Worm (Caenorhabditis elegans): ENCODE results near the gene F46F3.3.

F46F3.3 gene

DNA sequence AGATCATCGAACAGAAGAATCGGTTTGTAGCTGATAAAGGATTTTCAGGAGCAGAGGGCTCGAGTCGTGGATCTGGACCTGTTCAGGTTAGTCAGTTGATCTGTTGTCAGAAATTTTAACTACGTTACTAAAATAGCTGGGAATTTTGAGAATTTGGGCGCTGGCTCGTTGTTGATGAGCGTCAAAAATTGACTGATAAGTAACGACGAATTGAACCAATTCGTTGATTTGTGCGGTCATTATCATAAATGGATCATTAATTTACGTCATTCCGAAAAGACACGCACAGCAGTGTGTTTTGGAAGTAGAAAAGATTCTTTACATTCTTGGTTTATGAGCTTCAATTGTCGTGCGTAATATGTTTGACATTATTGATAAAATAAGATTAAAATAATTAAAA, 19.5 kb upstream of the F46F3.3 start:
- TF ChIP-seq dao-5 (tag; optimal IDR thresholded peaks at IDR 0.05) (no peak), W03F9.2 (tag; optimal IDR thresholded peaks at IDR 0.05) (no peak), him-1 (tag; optimal IDR thresholded peaks at IDR 0.05) (no peak)

DNA sequence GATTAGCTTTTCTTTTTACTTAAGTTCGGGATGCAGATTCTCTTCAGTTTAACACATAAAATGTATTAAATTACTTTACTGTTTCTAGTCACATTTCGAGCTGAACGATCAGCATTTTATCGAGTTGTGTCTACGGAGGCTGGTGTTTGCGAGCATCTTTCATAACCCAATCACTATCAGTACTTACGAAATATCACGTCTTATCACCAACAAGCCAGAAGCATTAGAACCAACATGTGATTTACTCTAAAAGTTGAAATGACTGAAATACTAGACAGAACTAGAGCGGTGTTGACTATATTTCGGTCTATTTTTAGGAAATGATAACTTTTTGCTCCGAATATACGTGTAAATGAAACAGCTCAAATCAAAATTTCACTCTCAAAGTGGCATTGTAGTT, 18.8 kb upstream of the F46F3.3 start:
- TF ChIP-seq dao-5 (tag; optimal IDR thresholded peaks at IDR 0.05), result no peak
- TF ChIP-seq him-1 (tag; optimal IDR thresholded peaks at IDR 0.05), result no peak
- TF ChIP-seq W03F9.2 (tag; optimal IDR thresholded peaks at IDR 0.05), result no peak

DNA sequence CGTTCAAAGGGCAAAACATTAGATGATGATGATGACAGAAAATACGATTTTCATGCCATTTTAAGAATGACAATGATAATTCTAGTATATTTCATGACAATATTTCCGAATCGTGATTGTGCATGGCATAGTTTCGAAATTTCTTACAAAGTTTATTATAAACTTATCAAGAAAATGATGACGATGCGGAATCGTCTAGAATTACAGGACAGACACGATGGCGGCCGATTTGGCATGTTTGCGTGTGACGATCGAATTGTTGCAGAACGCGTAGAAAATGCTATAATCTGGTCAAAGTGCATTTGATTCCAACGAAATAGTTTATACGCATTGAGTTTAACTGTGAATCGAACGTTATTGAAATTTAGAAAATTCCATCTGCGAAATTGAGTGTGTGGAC, 18.0 kb upstream of the F46F3.3 start:
- no peak for TF ChIP-seq him-1 (tag; optimal IDR thresholded peaks at IDR 0.05)
- no peak for TF ChIP-seq W03F9.2 (tag; optimal IDR thresholded peaks at IDR 0.05)
- TF ChIP-seq dao-5 (tag; optimal IDR thresholded peaks at IDR 0.05), result no peak

DNA sequence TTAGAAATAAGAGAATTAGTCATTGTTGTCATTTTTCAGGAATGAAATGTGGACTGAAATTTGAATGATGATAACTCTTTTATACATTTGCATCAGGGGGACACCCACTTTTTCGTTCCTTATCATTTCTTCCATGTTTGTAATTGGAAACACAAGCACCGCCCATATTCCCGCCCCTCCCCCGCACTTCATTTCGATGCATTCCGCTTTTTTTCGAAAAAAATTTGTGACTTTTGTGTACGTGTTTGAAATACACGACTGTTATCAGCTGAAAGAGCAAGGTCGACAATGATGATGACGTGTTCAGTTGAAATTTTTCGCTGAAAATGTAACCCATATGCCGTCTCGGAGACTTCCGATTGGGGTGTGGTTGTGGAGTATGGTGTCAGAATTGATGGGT, 16.6 kb upstream of the F46F3.3 start, which contains the start of gene zip-10:
TSS of gene zip-10 (minus strand) at position 43 of the 400 bp plus-strand sequence.
- no peak for TF ChIP-seq W03F9.2 (tag; optimal IDR thresholded peaks at IDR 0.05)
- no peak for TF ChIP-seq dao-5 (tag; optimal IDR thresholded peaks at IDR 0.05)

DNA sequence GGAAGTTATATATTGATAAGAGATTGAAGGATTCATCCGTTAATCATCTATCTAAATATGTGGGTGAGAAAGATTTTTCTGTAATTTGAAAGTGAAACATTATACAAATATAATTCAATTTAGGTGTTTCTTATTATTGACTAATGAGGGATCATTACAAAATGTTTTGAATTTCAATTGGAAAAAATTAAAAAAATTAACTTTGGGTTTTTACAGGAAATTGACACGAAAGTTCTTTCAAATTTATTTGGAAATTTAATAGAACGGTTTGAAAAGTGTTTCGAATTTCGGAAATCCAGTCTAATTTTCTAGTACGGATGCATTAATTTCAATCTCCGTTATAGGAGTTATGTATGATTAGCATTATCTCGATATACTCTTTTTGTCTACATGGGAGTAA, 14.2 kb upstream of the F46F3.3 start:
- TF ChIP-seq W03F9.2 (tag; optimal IDR thresholded peaks at IDR 0.05) (no peak), him-1 (tag; optimal IDR thresholded peaks at IDR 0.05) (no peak), dao-5 (tag; optimal IDR thresholded peaks at IDR 0.05) (no peak)

DNA sequence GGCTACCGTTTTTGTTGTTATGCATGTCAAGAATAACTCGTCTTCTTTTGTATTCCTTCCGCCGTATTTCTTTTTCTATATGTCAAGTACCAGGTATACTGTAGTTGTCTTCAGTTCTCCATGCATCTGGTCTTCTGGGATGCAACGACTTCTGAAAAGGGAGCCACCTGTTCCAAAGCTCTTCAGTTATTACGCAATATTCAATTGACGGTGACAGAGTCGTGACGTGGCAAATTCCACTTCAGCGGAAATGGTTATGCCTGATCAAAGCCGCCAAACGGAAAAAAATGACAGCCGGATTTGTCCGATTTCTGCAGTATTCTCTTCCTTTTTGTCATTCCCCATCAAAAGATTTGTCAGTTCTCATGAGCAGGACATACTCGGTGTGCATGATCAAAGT, 10.8 kb upstream of the F46F3.3 start:
- TF ChIP-seq W03F9.2 (tag; optimal IDR thresholded peaks at IDR 0.05) (no peak), dao-5 (tag; optimal IDR thresholded peaks at IDR 0.05) (no peak), him-1 (tag; optimal IDR thresholded peaks at IDR 0.05) (no peak)

DNA sequence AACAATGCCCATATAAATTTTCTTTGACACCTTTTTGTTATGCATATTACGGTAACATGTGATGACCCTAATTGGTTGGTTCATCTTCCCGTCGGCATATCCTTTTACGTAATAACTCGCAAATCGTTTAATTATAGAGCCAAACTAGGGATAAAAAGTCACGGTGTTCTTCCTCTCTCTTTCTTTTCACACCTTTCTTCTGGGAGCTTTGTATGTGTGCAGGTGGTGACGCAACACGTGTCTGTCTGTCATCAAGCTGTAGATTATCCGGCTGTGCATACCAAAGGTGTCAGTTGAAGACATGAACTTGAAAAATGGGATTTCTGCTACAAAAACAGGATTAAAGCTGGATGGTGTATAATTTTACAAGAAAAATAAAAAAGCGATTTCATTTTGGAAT, 6.7 kb upstream of the F46F3.3 start:
- TF ChIP-seq dao-5 (tag; optimal IDR thresholded peaks at IDR 0.05) (no peak), him-1 (tag; optimal IDR thresholded peaks at IDR 0.05) (no peak), W03F9.2 (tag; optimal IDR thresholded peaks at IDR 0.05) (no peak)

DNA sequence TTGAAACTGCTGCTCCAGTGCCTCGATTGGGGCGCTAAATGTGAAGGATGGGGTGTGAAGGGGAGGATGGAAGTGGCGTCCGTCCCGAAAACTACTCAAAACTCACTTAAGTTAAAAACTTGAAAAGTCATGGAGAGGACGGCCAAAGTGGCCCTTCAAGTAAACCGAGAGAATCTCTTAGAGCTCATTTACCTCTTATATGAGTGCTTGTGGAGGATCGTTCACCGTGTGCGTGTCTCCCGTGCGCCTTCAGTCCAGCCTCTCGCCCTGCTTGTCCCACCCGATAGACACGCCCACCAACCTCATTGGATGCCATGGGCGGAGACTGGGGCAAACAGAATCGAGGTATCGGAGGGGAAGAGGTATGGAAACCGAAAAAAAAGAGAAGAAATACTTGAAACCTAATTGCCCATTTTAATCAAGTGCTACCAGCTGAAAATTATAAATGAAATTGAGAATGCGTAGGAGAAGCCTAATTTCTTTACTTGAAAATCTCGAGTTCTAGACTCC, 2.3 kb upstream of the F46F3.3 start, which contains the start of gene ceh-27:
TSS of gene ceh-27 (minus strand) at position 228 of the 510 bp plus-strand sequence.
- TF ChIP-seq W03F9.2 (tag; optimal IDR thresholded peaks at IDR 0.05), result no peak

DNA sequence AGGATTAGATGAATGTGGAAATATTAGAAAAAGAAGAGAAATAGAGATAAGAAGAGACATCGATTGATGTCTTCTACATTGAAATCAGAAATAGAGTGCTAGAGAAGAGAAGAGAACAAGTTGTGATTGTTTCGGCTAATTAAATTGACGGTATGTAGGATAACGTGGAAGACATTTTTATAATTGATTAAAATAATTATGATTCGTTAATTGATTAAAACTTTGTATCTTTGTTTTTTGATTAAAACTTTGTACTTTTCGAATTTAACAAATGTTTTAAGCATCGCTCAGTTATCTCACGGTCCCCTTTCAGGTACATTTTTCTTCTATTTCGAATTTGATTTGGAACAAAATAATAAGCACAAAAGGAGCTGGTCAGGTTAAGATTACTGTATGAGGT, 5.2 kb downstream of the F46F3.3 start, which contains the start of gene lgc-44:
TSS of gene lgc-44 (minus strand) at position 101 of the 400 bp plus-strand sequence.
- TF ChIP-seq dao-5 (tag; optimal IDR thresholded peaks at IDR 0.05) (no peak), W03F9.2 (tag; optimal IDR thresholded peaks at IDR 0.05) (no peak), him-1 (tag; optimal IDR thresholded peaks at IDR 0.05) (no peak)

DNA sequence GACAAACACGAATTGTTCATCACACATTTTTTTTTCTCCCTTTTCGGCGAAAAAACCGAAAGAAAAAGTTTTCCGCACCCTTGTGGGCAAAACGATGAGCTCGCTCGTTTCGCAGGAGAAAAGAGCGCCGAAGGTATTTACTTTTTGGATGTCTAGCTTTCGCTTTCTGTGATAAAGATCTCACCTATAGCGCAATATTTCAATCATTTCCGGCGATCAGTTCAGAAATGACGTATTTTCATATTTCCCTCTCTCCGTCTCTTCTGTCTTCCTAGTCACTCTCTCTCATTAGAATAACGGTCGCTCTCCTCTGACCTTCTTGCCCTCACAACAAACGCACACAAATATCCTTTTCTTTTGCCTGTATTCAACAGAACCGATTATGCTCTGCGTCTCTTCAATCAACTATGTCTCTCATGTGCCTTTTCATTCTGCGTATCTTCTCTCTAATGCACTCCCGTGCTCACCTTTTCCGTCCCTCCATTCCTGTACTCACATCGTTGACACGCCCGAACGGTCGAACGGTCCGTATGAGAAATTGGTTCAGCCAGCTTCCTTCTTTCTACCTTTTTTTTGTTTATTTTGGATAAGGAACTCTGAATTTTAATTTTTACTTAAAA, 6.6 kb downstream of the F46F3.3 start:
- TF ChIP-seq W03F9.2 (tag; optimal IDR thresholded peaks at IDR 0.05) (no peak), him-1 (tag; optimal IDR thresholded peaks at IDR 0.05) (no peak), dao-5 (tag; optimal IDR thresholded peaks at IDR 0.05) (no peak)

DNA sequence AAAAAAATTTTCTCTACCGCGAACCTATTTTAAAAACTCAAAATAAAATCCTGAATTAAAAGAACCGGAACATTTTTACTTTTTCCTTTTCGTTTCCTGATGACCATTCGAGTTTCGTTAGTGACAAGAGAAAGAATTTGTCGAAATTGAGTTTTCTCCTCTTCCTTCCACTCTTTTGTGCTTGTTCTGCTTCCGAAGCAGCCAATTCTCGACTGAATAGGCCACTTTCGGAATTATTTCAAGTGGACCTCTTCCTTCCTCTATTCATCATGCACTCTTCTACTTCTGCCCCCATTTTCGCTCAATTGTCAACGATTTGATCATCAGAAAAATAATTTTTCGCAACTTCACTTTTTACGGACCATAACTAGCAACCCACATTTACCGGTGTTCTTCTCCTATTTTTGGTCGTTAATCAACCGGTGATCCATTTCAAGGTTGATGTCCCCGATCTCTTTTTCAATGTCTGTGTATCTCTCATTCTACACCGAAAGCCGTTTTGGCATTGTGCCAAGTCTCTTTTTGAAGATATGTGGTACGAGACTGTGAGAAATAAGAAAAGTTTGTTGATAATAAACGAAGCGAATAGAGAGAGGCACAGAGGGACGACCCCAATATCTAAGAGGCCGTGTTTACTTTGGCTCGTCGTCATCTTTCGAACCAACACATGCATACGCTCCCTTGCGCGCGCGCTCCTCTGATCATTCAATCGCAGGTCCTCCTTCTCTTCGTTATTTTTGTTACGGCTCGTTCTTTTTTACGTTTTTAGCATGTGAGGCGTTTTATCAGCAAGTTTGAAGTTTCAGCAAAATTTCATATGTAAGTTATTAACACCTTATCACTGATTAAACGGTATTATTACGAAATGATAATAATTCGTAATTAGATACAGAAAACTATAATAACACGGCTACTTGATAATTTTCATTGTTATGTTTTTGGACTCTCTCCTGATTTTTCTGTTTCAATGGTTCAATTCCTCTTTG, 7.6 kb downstream of the F46F3.3 start:
- TF ChIP-seq him-1 (tag; optimal IDR thresholded peaks at IDR 0.05) (no peak), W03F9.2 (tag; optimal IDR thresholded peaks at IDR 0.05) (no peak), dao-5 (tag; optimal IDR thresholded peaks at IDR 0.05) (no peak)

DNA sequence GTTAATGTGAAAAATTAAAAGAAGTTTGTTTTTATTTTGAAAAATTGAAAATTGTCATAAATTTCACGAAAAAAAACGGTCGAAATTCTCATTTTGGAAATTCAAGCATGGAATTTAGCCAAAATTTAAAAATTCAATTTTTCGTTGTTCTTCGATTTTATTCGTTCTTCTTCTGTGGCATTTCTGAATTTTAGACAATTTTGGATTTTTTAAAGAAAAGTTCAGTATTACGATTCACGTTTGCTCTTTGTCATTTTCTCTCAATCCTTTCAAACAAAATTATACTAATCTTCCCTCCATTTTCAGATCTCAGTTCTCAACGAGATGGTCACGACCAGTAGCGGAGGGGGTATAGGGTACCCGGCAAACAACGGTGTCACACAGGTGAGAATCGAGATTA, 8.4 kb downstream of the F46F3.3 start, which contains the start of gene ape-1:
TSS of gene ape-1 (plus strand) at position 301 of the 400 bp plus-strand sequence.
- no peak for TF ChIP-seq W03F9.2 (tag; optimal IDR thresholded peaks at IDR 0.05)
- TF ChIP-seq him-1 (tag; optimal IDR thresholded peaks at IDR 0.05), result no peak
- no peak for TF ChIP-seq dao-5 (tag; optimal IDR thresholded peaks at IDR 0.05)

DNA sequence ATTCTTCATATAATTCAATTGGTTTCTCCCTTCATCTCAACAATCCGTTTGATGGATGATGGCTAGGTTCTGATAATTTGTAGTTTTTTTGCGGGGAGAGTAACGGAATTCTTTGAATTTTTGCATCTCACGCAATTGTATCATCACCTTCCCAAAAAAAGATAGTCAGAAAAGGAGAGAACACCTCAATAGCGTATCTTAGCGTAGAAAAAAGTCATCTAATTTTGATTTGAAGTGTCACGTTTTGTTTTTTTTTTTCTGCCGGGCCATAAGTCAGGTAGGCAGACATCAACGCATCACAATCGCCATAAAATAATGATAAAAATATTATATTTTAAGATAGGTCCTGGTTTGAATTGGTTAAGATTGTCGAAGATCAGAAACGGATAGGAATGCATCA, 9.2 kb downstream of the F46F3.3 start:
- TF ChIP-seq W03F9.2 (tag; optimal IDR thresholded peaks at IDR 0.05), result no peak
- no peak for TF ChIP-seq dao-5 (tag; optimal IDR thresholded peaks at IDR 0.05)
- no peak for TF ChIP-seq him-1 (tag; optimal IDR thresholded peaks at IDR 0.05)

DNA sequence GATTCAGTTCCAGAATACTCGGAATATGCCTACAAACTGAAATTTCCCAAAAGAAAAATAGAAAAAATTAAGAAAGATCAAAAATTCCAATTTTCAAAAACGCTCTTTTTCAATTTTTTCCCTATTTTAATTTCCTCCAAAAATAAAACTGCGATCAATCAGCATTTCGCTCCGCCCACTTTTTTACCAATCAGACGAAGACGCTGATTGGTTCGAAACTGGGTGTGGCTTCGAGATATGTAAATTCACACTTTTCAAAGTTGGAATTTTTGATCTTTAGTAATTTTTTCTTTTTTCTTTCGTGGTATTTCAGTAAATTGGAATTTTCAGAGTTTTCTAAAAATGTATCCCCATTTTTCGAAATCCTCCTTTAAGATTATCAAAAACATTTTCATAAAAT, 9.8 kb downstream of the F46F3.3 start:
- TF ChIP-seq W03F9.2 (tag; optimal IDR thresholded peaks at IDR 0.05) (no peak), him-1 (tag; optimal IDR thresholded peaks at IDR 0.05) (no peak)

Data from whole organism, L4/young adult.